Worm (Caenorhabditis elegans) whole organism, late embryonic: ENCODE measurements around the gene hrde-1.

Source experiments
- F13H6.1 ChIP-seq: sonication (generic microtip); optimal IDR thresholded peaks from 2 replicates; lab custom pipeline; 2016; ENCODE audit warnings: missing genetic modification characterization, missing compliant biosample characterization
- K02D7.2 ChIP-seq: sonication (generic microtip); optimal IDR thresholded peaks from 2 replicates; lab custom pipeline; 2017; ENCODE audit warnings: mild to moderate bottlenecking, missing genetic modification characterization, missing compliant biosample characterization
- Y22D7AL.16 ChIP-seq: sonication (generic microtip); optimal IDR thresholded peaks from 2 replicates; lab custom pipeline; 2016; ENCODE audit warnings: missing genetic modification characterization, missing compliant biosample characterization
- ahr-1 ChIP-seq: sonication (generic microtip); optimal IDR thresholded peaks from 2 replicates; lab custom pipeline; 2016; ENCODE audit warnings: missing genetic modification characterization, missing compliant biosample characterization
- ceh-14 ChIP-seq: sonication (generic microtip); optimal IDR thresholded peaks from 2 replicates; lab custom pipeline; 2016; ENCODE audit warnings: missing genotype, missing genetic modification characterization, missing compliant biosample characterization
- ceh-19 ChIP-seq: fragments of 200-800 bp; sonication (Bioruptor generic); optimal IDR thresholded peaks from 2 replicates; lab custom pipeline; 2018; ENCODE audit warnings: mild to moderate bottlenecking, missing genetic modification characterization, missing compliant biosample characterization
- ceh-2 ChIP-seq: sonication (generic microtip); optimal IDR thresholded peaks from 2 replicates; lab custom pipeline; 2016; ENCODE audit warnings: missing genotype, missing genetic modification characterization, missing compliant biosample characterization
- ceh-22 ChIP-seq: sonication (generic microtip); optimal IDR thresholded peaks from 2 replicates; lab custom pipeline; 2017; ENCODE audit warnings: missing biosample characterization, missing genetic modification characterization
- ceh-30 ChIP-seq: fragments of 150-350 bp; optimal IDR thresholded peaks from 2 replicates; lab custom pipeline; 2014; ENCODE audit warnings: missing biosample characterization, missing genetic modification characterization
- ceh-34 ChIP-seq: sonication (generic microtip); optimal IDR thresholded peaks from 2 replicates; lab custom pipeline; 2016; ENCODE audit warnings: mild to moderate bottlenecking, missing genetic modification characterization, missing compliant biosample characterization
- ceh-45 ChIP-seq: fragments of 200-800 bp; sonication (Bioruptor generic); IDR thresholded peaks from 2 replicates; pipeline ENCODE4 v1.3.6; 2022; ENCODE audit warnings: missing genetic modification reagents, missing genetic modification characterization, missing compliant biosample characterization
- che-1 ChIP-seq: sonication (generic microtip); optimal IDR thresholded peaks from 2 replicates; lab custom pipeline; 2016; ENCODE audit warnings: mild to moderate bottlenecking, missing genetic modification characterization, missing compliant biosample characterization
- elt-2 ChIP-seq: sonication (generic microtip); optimal IDR thresholded peaks from 2 replicates; lab custom pipeline; 2016; ENCODE audit warnings: missing genetic modification reagents, missing genetic modification characterization, missing compliant biosample characterization
- ets-4 ChIP-seq: sonication (generic microtip); optimal IDR thresholded peaks from 2 replicates; lab custom pipeline; 2016; ENCODE audit warnings: missing genetic modification characterization, missing compliant biosample characterization
- fkh-10 ChIP-seq: fragments of 150-350 bp; optimal IDR thresholded peaks from 2 replicates; lab custom pipeline; 2014; ENCODE audit warnings: missing biosample characterization, missing genetic modification reagents, missing genetic modification characterization
- fkh-6 ChIP-seq: sonication (generic microtip); optimal IDR thresholded peaks from 2 replicates; lab custom pipeline; 2016; ENCODE audit warnings: missing genetic modification characterization, missing compliant biosample characterization
- hlh-13 ChIP-seq: fragments of 200-800 bp; sonication (Bioruptor generic); optimal IDR thresholded peaks from 2 replicates; lab custom pipeline; 2018; ENCODE audit warnings: mild to moderate bottlenecking, missing genetic modification characterization, missing compliant biosample characterization
- hlh-15 ChIP-seq: sonication (generic microtip); optimal IDR thresholded peaks from 2 replicates; lab custom pipeline; 2016; ENCODE audit warnings: missing genetic modification characterization, missing compliant biosample characterization
- hlh-8 ChIP-seq: sonication (generic microtip); optimal IDR thresholded peaks from 2 replicates; lab custom pipeline; 2016; ENCODE audit warnings: missing genotype, missing genetic modification characterization, missing compliant biosample characterization
- lim-6 ChIP-seq: sonication (generic microtip); optimal IDR thresholded peaks from 2 replicates; lab custom pipeline; 2016; ENCODE audit warnings: missing genetic modification characterization, missing compliant biosample characterization
- lin-11 ChIP-seq: fragments of 200-800 bp; sonication (Bioruptor generic); optimal IDR thresholded peaks from 2 replicates; lab custom pipeline; 2018; ENCODE audit warnings: mild to moderate bottlenecking, missing genetic modification characterization, missing compliant biosample characterization
- mec-3 ChIP-seq: sonication (generic microtip); optimal IDR thresholded peaks from 2 replicates; lab custom pipeline; 2016; ENCODE audit warnings: borderline replicate concordance, missing genetic modification characterization, missing compliant biosample characterization
- nfya-1 ChIP-seq: sonication (generic microtip); optimal IDR thresholded peaks from 2 replicates; lab custom pipeline; 2017; ENCODE audit warnings: missing genetic modification characterization, mild to moderate bottlenecking, missing compliant biosample characterization, antibody characterized with exemption, moderate library complexity
- nhr-11 ChIP-seq: fragments of 150-350 bp; optimal IDR thresholded peaks from 2 replicates; lab custom pipeline; 2014; ENCODE audit warnings: missing biosample characterization, missing genetic modification characterization
- nhr-232 ChIP-seq: sonication (generic microtip); optimal IDR thresholded peaks from 2 replicates; lab custom pipeline; 2016; ENCODE audit warnings: missing genetic modification characterization, missing compliant biosample characterization
- pag-3 ChIP-seq: sonication (generic microtip); optimal IDR thresholded peaks from 2 replicates; lab custom pipeline; 2016; ENCODE audit warnings: missing compliant biosample characterization, missing genetic modification characterization, borderline replicate concordance
- pax-1 ChIP-seq: fragments of 150-350 bp; optimal IDR thresholded peaks from 2 replicates; lab custom pipeline; 2014; ENCODE audit warnings: missing biosample characterization, missing genetic modification characterization
- pha-2 ChIP-seq: sonication (generic microtip); optimal IDR thresholded peaks from 2 replicates; lab custom pipeline; 2017; ENCODE audit warnings: mild to moderate bottlenecking, missing genetic modification characterization, missing compliant biosample characterization
- pha-4 ChIP-seq: fragments of 150-350 bp; optimal IDR thresholded peaks from 2 replicates; lab custom pipeline; 2018; ENCODE audit warnings: missing biosample characterization, missing genetic modification reagents, missing genetic modification characterization
- pros-1 ChIP-seq: fragments of 150-350 bp; optimal IDR thresholded peaks from 2 replicates; lab custom pipeline; 2014; ENCODE audit warnings: missing biosample characterization, missing genetic modification reagents, missing genetic modification characterization
- ref-2 ChIP-seq: sonication (generic microtip); optimal IDR thresholded peaks from 2 replicates; lab custom pipeline; 2016; ENCODE audit warnings: missing genetic modification characterization, missing compliant biosample characterization
- sdc-2 ChIP-seq: sonication (generic microtip); optimal IDR thresholded peaks from 2 replicates; lab custom pipeline; 2016; ENCODE audit warnings: missing genotype, missing genetic modification characterization, missing compliant biosample characterization
- syd-9 ChIP-seq: sonication (generic microtip); optimal IDR thresholded peaks from 2 replicates; lab custom pipeline; 2016; ENCODE audit warnings: mild to moderate bottlenecking, missing genetic modification characterization, moderate library complexity, missing compliant biosample characterization
- tbx-2 ChIP-seq: sonication (generic microtip); optimal IDR thresholded peaks from 2 replicates; lab custom pipeline; 2016; ENCODE audit warnings: missing genetic modification characterization, missing compliant biosample characterization
- ttx-3 ChIP-seq: sonication (generic microtip); optimal IDR thresholded peaks from 2 replicates; lab custom pipeline; 2016; ENCODE audit warnings: missing genetic modification reagents, missing genetic modification characterization, missing compliant biosample characterization
- unc-55 ChIP-seq: sonication (generic microtip); optimal IDR thresholded peaks from 2 replicates; lab custom pipeline; 2017; ENCODE audit warnings: missing biosample characterization, missing genetic modification reagents, missing genetic modification characterization
- zip-5 ChIP-seq: sonication (generic microtip); optimal IDR thresholded peaks from 2 replicates; lab custom pipeline; 2016; ENCODE audit warnings: missing genetic modification characterization, missing compliant biosample characterization

Gene hrde-1

ce11 chrIII:4223668-4224127, 47.7 kb upstream of the hrde-1 start (continued):
- no peak for TF ChIP-seq che-1 (tag; lab: Kevin White, UChicago)
- no peak for TF ChIP-seq ahr-1 (tag; lab: Kevin White, UChicago)
- peak; percentile 8 for TF ChIP-seq lim-6
- TF ChIP-seq unc-55 (GFP tag; lab: Kevin White, UChicago) = peak; percentile 86
- no peak for TF ChIP-seq nhr-11 (tag; lab: Kevin White, UChicago)
- TF ChIP-seq ceh-45 = no peak
- peak; percentile 31 for TF ChIP-seq ceh-2 (tag; lab: Kevin White, UChicago)
- no peak for TF ChIP-seq hlh-13 (GFP tag; lab: Kevin White, UChicago)
- TF ChIP-seq hlh-15 (tag; lab: Kevin White, UChicago) = no peak
- TF ChIP-seq F13H6.1 (tag; lab: Kevin White, UChicago) = peak; percentile 33
- peak; percentile 60 for TF ChIP-seq elt-2 (tag; lab: Kevin White, UChicago)
- no peak for TF ChIP-seq pax-1 (tag; lab: Kevin White, UChicago)
- TF ChIP-seq tbx-2 (tag; lab: Kevin White, UChicago) = peak; percentile 78
- TF ChIP-seq hlh-8 (tag; lab: Kevin White, UChicago) = peak; percentile 36
- peak; percentile 84 for TF ChIP-seq pros-1 (tag; lab: Kevin White, UChicago)
- no peak for TF ChIP-seq ceh-22 (tag; lab: Kevin White, UChicago)
- TF ChIP-seq sdc-2 = peak; percentile 32
- no peak for TF ChIP-seq Y22D7AL.16
- TF ChIP-seq fkh-6 (tag; lab: Kevin White, UChicago) = peak; percentile 43
- TF ChIP-seq K02D7.2 (tag; lab: Kevin White, UChicago) = no peak
- TF ChIP-seq ets-4 = peak; percentile 57
- TF ChIP-seq ceh-14 (tag; lab: Kevin White, UChicago) = peak; percentile 85
- peak; percentile 35 for TF ChIP-seq ceh-19 (GFP tag; lab: Kevin White, UChicago)
- TF ChIP-seq ref-2 (tag; lab: Kevin White, UChicago) = peak; percentile 61
- no peak for TF ChIP-seq ceh-30 (tag; lab: Kevin White, UChicago)
- no peak for TF ChIP-seq fkh-10 (GFP tag; lab: Kevin White, UChicago)
- peak; percentile 21 for TF ChIP-seq pag-3 (tag; lab: Kevin White, UChicago)
- no peak for TF ChIP-seq pha-2 (tag; lab: Kevin White, UChicago)
- TF ChIP-seq ttx-3 (tag; lab: Kevin White, UChicago) = no peak
- TF ChIP-seq pha-4 = no peak
- TF ChIP-seq nfya-1 (tag; lab: Kevin White, UChicago) = peak; percentile 88
- TF ChIP-seq mec-3 (tag; lab: Kevin White, UChicago) = no peak
- TF ChIP-seq lin-11 (tag; lab: Kevin White, UChicago) = no peak
- TF ChIP-seq zip-5 (tag; lab: Kevin White, UChicago) = no peak

ce11 chrIII:4221527-4221926, 45.6 kb upstream of the hrde-1 start:
- TF ChIP-seq ceh-45 (no peak), pax-1 (tag; lab: Kevin White, UChicago) (no peak), ceh-34 (tag; lab: Kevin White, UChicago) (no peak)

ce11 chrIII:4220864-4221263, 44.9 kb upstream of the hrde-1 start:
- TF ChIP-seq syd-9 (tag; lab: Kevin White, UChicago) (no peak), nhr-232 (tag; lab: Kevin White, UChicago) (no peak)

ce11 chrIII:4210661-4211060, 34.7 kb upstream of the hrde-1 start:
- TF ChIP-seq mec-3 (tag; lab: Kevin White, UChicago) (no peak), nfya-1 (tag; lab: Kevin White, UChicago) (peak; percentile 97)
